4 fruit fly cellular contexts compared by ENCODE assay signal in genomic region chrX:7541455-7541797, dm6.
TF ChIP-seq lines count a peak whose summit lies in the region.

No protein-coding gene starts in this region.

- no peak for TF ChIP-seq CTCF in whole organism, embryonic (GFP tag; optimal IDR thresholded peaks at IDR 0.05; lab: Kevin White, UChicago)

TF ChIP-seq in whole organism, embryonic, 481 proteins besides CTCF, POLR2A, EP300 and RAD21:
- TF ChIP-seq Ets65A (GFP tag; lab: Kevin White, UChicago) (peak; percentile 69), cad (GFP tag; optimal IDR thresholded peaks at IDR 0.05; lab: Kevin White, UChicago) (no peak)

TF ChIP-seq in whole organism, prepupa, 60 proteins besides CTCF, POLR2A, EP300 and RAD21 (continues in another document):
- TF ChIP-seq cyc (GFP tag; optimal IDR thresholded peaks at IDR 0.05; lab: Kevin White, UChicago) (peak; percentile 65), esn (GFP tag; optimal IDR thresholded peaks at IDR 0.05; lab: Kevin White, UChicago) (peak; percentile 70), fkh (GFP tag; optimal IDR thresholded peaks at IDR 0.05; lab: Kevin White, UChicago) (no peak), CG32006 (GFP tag; optimal IDR thresholded peaks at IDR 0.05; lab: Kevin White, UChicago) (peak; percentile 1), CG6163 (GFP tag; IDR thresholded peaks at IDR 0.05; lab: Robert Waterston, UW) (peak; percentile 56; the same call in 2 of the 3 replicates), Ets21C (GFP tag; optimal IDR thresholded peaks at IDR 0.05; lab: Kevin White, UChicago) (peak; percentile 28), CG34406 (GFP tag; optimal IDR thresholded peaks at IDR 0.05; lab: Kevin White, UChicago) (peak; percentile 1), CG10631 (GFP tag; optimal IDR thresholded peaks at IDR 0.05; lab: Kevin White, UChicago) (peak; percentile 56), Hr39 (GFP tag; optimal IDR thresholded peaks at IDR 0.05; lab: Kevin White, UChicago) (peak; percentile 54), fd85E (GFP tag; optimal IDR thresholded peaks at IDR 0.05; lab: Kevin White, UChicago) (no peak), CG6808 (GFP tag; optimal IDR thresholded peaks at IDR 0.05; lab: Kevin White, UChicago) (no peak), CG3032 (tag; optimal IDR thresholded peaks at IDR 0.05; lab: Kevin White, UChicago) (peak; percentile 1), eg (GFP tag; IDR thresholded peaks at IDR 0.05; lab: Robert Waterston, UW) (no peak), topi (GFP tag; optimal IDR thresholded peaks at IDR 0.05; lab: Kevin White, UChicago) (peak; percentile 66), CG3919 (GFP tag; optimal IDR thresholded peaks at IDR 0.05; lab: Kevin White, UChicago) (peak; percentile 50), svp (GFP tag; lab: Kevin White, UChicago) (peak; percentile 87), CG10669 (GFP tag; optimal IDR thresholded peaks at IDR 0.05; lab: Kevin White, UChicago) (peak; percentile 18), Ets96B (tag; optimal IDR thresholded peaks at IDR 0.05; lab: Kevin White, UChicago) (peak; percentile 18), Sox102F (GFP tag; optimal IDR thresholded peaks at IDR 0.05; lab: Kevin White, UChicago) (peak; percentile 51), Lpt (GFP tag; optimal IDR thresholded peaks at IDR 0.05; lab: Kevin White, UChicago) (no peak), CG6792 (GFP tag; optimal IDR thresholded peaks at IDR 0.05; lab: Kevin White, UChicago) (peak; percentile 32), CG16779 (tag; optimal IDR thresholded peaks at IDR 0.05; lab: Kevin White, UChicago) (no peak), OdsH (GFP tag; optimal IDR thresholded peaks at IDR 0.05; lab: Kevin White, UChicago) (peak; percentile 34), Met (GFP tag; optimal IDR thresholded peaks at IDR 0.05; lab: Kevin White, UChicago) (peak; percentile 68), achi (GFP tag; optimal IDR thresholded peaks at IDR 0.05; lab: Kevin White, UChicago) (peak; percentile 16), CG6276 (GFP tag; optimal IDR thresholded peaks at IDR 0.05; lab: Kevin White, UChicago) (no peak), CG31627 (GFP tag; optimal IDR thresholded peaks at IDR 0.05; lab: Kevin White, UChicago) (peak; percentile 63), Hr4 (GFP tag; optimal IDR thresholded peaks at IDR 0.05; lab: Kevin White, UChicago) (no peak), CG15336 (GFP tag; IDR thresholded peaks at IDR 0.05; lab: Robert Waterston, UW) (no peak), CG11294 (GFP tag; IDR thresholded peaks at IDR 0.05; lab: Robert Waterston, UW) (no peak)

TF ChIP-seq in whole organism, pupa, 21 proteins besides CTCF, POLR2A, EP300 and RAD21:
- TF ChIP-seq EcR (GFP tag; optimal IDR thresholded peaks at IDR 0.05; lab: Kevin White, UChicago) (no peak), CG15710 (tag; optimal IDR thresholded peaks at IDR 0.05; lab: Kevin White, UChicago) (peak; percentile 34), D1 (tag; optimal IDR thresholded peaks at IDR 0.05; lab: Kevin White, UChicago) (no peak), CG32121 (GFP tag; IDR thresholded peaks at IDR 0.05; lab: Robert Waterston, UW) (no peak), CG9948 (tag; optimal IDR thresholded peaks at IDR 0.05; lab: Kevin White, UChicago) (peak; percentile 45), CG8301 (tag; optimal IDR thresholded peaks at IDR 0.05; lab: Kevin White, UChicago) (no peak), Ets98B (GFP tag; IDR thresholded peaks at IDR 0.05; lab: Robert Waterston, UW) (no peak), CG14655 (GFP tag; optimal IDR thresholded peaks at IDR 0.05; lab: Kevin White, UChicago) (no peak), rn (GFP tag; IDR thresholded peaks at IDR 0.05; lab: Robert Waterston, UW) (no peak), CG8159 (tag; optimal IDR thresholded peaks at IDR 0.05; lab: Kevin White, UChicago) (peak; percentile 36), CG12605 (GFP tag; IDR thresholded peaks at IDR 0.05; lab: Robert Waterston, UW) (no peak), CG17806 (tag; optimal IDR thresholded peaks at IDR 0.05; lab: Kevin White, UChicago) (peak; percentile 35), gl (tag; optimal IDR thresholded peaks at IDR 0.05; lab: Kevin White, UChicago) (no peak), CG13204 (GFP tag; optimal IDR thresholded peaks at IDR 0.05; lab: Kevin White, UChicago) (no peak), Pif1A (GFP tag; optimal IDR thresholded peaks at IDR 0.05; lab: Kevin White, UChicago) (peak; percentile 37), Snoo (tag; optimal IDR thresholded peaks at IDR 0.05; lab: Kevin White, UChicago) (no peak), CG10348 (GFP tag; IDR thresholded peaks at IDR 0.05; lab: Robert Waterston, UW) (no peak), CG4496 (GFP tag; IDR thresholded peaks at IDR 0.05; lab: Robert Waterston, UW) (no peak)
TF ChIP-seq in whole organism, pupa: peak in this region for 5.

TF ChIP-seq in whole organism, wandering third instar larva, 38 proteins besides CTCF, POLR2A, EP300 and RAD21:
- TF ChIP-seq dsf (GFP tag; optimal IDR thresholded peaks at IDR 0.05; lab: Kevin White, UChicago; ENCODE audit: borderline replicate concordance) = no peak
- TF ChIP-seq h (GFP tag; optimal IDR thresholded peaks at IDR 0.05; lab: Kevin White, UChicago) = peak; percentile 67
- TF ChIP-seq foxo (GFP tag; optimal IDR thresholded peaks at IDR 0.05; lab: Kevin White, UChicago) = peak in 1 of 2 experiments; percentile 50
- peak; percentile 37 for TF ChIP-seq rgr (GFP tag; optimal IDR thresholded peaks at IDR 0.05; lab: Kevin White, UChicago)
- TF ChIP-seq Jra (GFP tag; optimal IDR thresholded peaks at IDR 0.05; lab: Kevin White, UChicago) = no peak
- no peak for TF ChIP-seq CG9705 (GFP tag; optimal IDR thresholded peaks at IDR 0.05; lab: Kevin White, UChicago)
- TF ChIP-seq dmrt93B (GFP tag; optimal IDR thresholded peaks at IDR 0.05; lab: Kevin White, UChicago) = peak; percentile 9
- TF ChIP-seq sv (GFP tag; optimal IDR thresholded peaks at IDR 0.05; lab: Kevin White, UChicago) = no peak
- no peak for TF ChIP-seq Vsx2 (GFP tag; optimal IDR thresholded peaks at IDR 0.05; lab: Kevin White, UChicago; ENCODE audit: partially characterized antibody)
- no peak for TF ChIP-seq usp (GFP tag; optimal IDR thresholded peaks at IDR 0.05; lab: Kevin White, UChicago)
- no peak for TF ChIP-seq Abd-B (GFP tag; optimal IDR thresholded peaks at IDR 0.05; lab: Kevin White, UChicago)
- TF ChIP-seq CG32264 (GFP tag; optimal IDR thresholded peaks at IDR 0.05; lab: Kevin White, UChicago) = no peak
- TF ChIP-seq ey (GFP tag; optimal IDR thresholded peaks at IDR 0.05; lab: Kevin White, UChicago) = peak; percentile 55
- TF ChIP-seq tai (GFP tag; optimal IDR thresholded peaks at IDR 0.05; lab: Kevin White, UChicago) = no peak
- TF ChIP-seq Hr83 (GFP tag; optimal IDR thresholded peaks at IDR 0.05; lab: Kevin White, UChicago; ENCODE audit: poor library complexity, severe bottlenecking) = no peak
- no peak for TF ChIP-seq Mio (GFP tag; optimal IDR thresholded peaks at IDR 0.05; lab: Kevin White, UChicago)
- no peak for TF ChIP-seq Rel (GFP tag; optimal IDR thresholded peaks at IDR 0.05; lab: Kevin White, UChicago)
- TF ChIP-seq Rel (tag; optimal IDR thresholded peaks at IDR 0.05; lab: Kevin White, UChicago) = no peak
- TF ChIP-seq br (GFP tag; optimal IDR thresholded peaks at IDR 0.05; lab: Kevin White, UChicago) = peak; percentile 19
- no peak for TF ChIP-seq sage (GFP tag; optimal IDR thresholded peaks at IDR 0.05; lab: Kevin White, UChicago)
- peak; percentile 35 for TF ChIP-seq HLH106 (tag; optimal IDR thresholded peaks at IDR 0.05; lab: Kevin White, UChicago)
- no peak for TF ChIP-seq Myc (optimal IDR thresholded peaks at IDR 0.05; lab: Kevin White, UChicago)
- TF ChIP-seq jim (GFP tag; optimal IDR thresholded peaks at IDR 0.05; lab: Kevin White, UChicago) = no peak
- TF ChIP-seq Hr78 (GFP tag; optimal IDR thresholded peaks at IDR 0.05; lab: Kevin White, UChicago) = no peak
- no peak for TF ChIP-seq pan (optimal IDR thresholded peaks at IDR 0.05; lab: Kevin White, UChicago)
- TF ChIP-seq dl (GFP tag; optimal IDR thresholded peaks at IDR 0.05; lab: Kevin White, UChicago; ENCODE audit: insufficient read depth in 1 of 2, partially characterized antibody in 2 of 2) = no peak
- TF ChIP-seq woc (GFP tag; optimal IDR thresholded peaks at IDR 0.05; lab: Kevin White, UChicago) = peak; percentile 34
- peak; percentile 45 for TF ChIP-seq Hnf4 (GFP tag; optimal IDR thresholded peaks at IDR 0.05; lab: Kevin White, UChicago)
- TF ChIP-seq OdsH (GFP tag; optimal IDR thresholded peaks at IDR 0.05; lab: Kevin White, UChicago) = peak; percentile 45
- no peak for TF ChIP-seq N (GFP tag; optimal IDR thresholded peaks at IDR 0.05; lab: Kevin White, UChicago)
- TF ChIP-seq CrebA (GFP tag; optimal IDR thresholded peaks at IDR 0.05; lab: Kevin White, UChicago; ENCODE audit: borderline replicate concordance) = no peak
- peak; percentile 25 for TF ChIP-seq psq (GFP tag; optimal IDR thresholded peaks at IDR 0.05; lab: Kevin White, UChicago)
- TF ChIP-seq Dfd (GFP tag; optimal IDR thresholded peaks at IDR 0.05; lab: Kevin White, UChicago) = no peak
- TF ChIP-seq Dif (GFP tag; optimal IDR thresholded peaks at IDR 0.05; lab: Kevin White, UChicago; ENCODE audit: partially characterized antibody) = no peak
- no peak for TF ChIP-seq lola (GFP tag; optimal IDR thresholded peaks at IDR 0.05; lab: Kevin White, UChicago)
- TF ChIP-seq brk (GFP tag; optimal IDR thresholded peaks at IDR 0.05; lab: Kevin White, UChicago) = no peak
- no peak for TF ChIP-seq GATAd (GFP tag; optimal IDR thresholded peaks at IDR 0.05; lab: Kevin White, UChicago)
- TF ChIP-seq Sp1 (GFP tag; optimal IDR thresholded peaks at IDR 0.05; lab: Kevin White, UChicago) = peak; percentile 14
- TF ChIP-seq fru (GFP tag; optimal IDR thresholded peaks at IDR 0.05; lab: Kevin White, UChicago) = peak; percentile 60
TF ChIP-seq in whole organism, wandering third instar larva: peak in this region for 13.

Comparison
In these comparisons a context has a peak if more than half of its experiments do, and no peak if none do; other contexts are left out.
1. Of the 7 proteins assayed by ChIP-seq in both whole organism, embryonic and whole organism, prepupa: peak only in whole organism, embryonic: none; only in whole organism, prepupa: Hr39 and Sox102F; in both: none; in neither: 5.